Worm (Caenorhabditis elegans) whole organism, dauer: ENCODE measurements around the gene srj-23.

Experiments
- unc-62 ChIP-seq: sonication (generic microtip); optimal IDR thresholded peaks from 2 replicates; lab custom pipeline; 2017; ENCODE audit warnings: missing biosample characterization, missing genetic modification reagents, missing genetic modification characterization

The srj-23 gene

ce11 chrV:1471977-1472376 is 20.5 kb downstream of the srj-23 start:
- TF ChIP-seq unc-62: no peak

- TF ChIP-seq unc-62: no peak
Measured at ce11 chrV:1472569-1472968, 21.1 kb downstream of the srj-23 start.

ce11 chrV:1474486-1475125 is 23.2 kb downstream of the srj-23 start, which contains the start of the genes F53E2.2 and unc-60:
Gene F53E2.2 (plus strand): TSS chrV:1475086.
Gene unc-60 (plus strand): TSS chrV:1475086.
- TF ChIP-seq unc-62: no peak

ce11 chrV:1476284-1476792 is 24.9 kb downstream of the srj-23 start:
- TF ChIP-seq unc-62: no peak

- TF ChIP-seq unc-62: no peak
Measured at ce11 chrV:1476841-1477240, 25.4 kb downstream of the srj-23 start.

ce11 chrV:1480841-1481240 is 29.4 kb downstream of the srj-23 start:
- no peak for TF ChIP-seq unc-62

- TF ChIP-seq unc-62: no peak
Measured at ce11 chrV:1481742-1482141, 30.3 kb downstream of the srj-23 start, which contains the start of gene C38C3.4. Gene C38C3.4 (plus strand): TSS chrV:1482042.

ce11 chrV:1486031-1486430 is 34.6 kb downstream of the srj-23 start:
- no peak for TF ChIP-seq unc-62

- TF ChIP-seq unc-62: no peak
Measured at ce11 chrV:1487262-1487661, 35.8 kb downstream of the srj-23 start.

- no peak for TF ChIP-seq unc-62
Measured at ce11 chrV:1488642-1489041, 37.2 kb downstream of the srj-23 start.

ce11 chrV:1491510-1491909 is 40.1 kb downstream of the srj-23 start, which contains the start of gene C38C3.6:
Gene C38C3.6 (minus strand): TSS chrV:1491610.
- no peak for TF ChIP-seq unc-62

- no peak for TF ChIP-seq unc-62
Measured at ce11 chrV:1494469-1494868, 43.0 kb downstream of the srj-23 start, which contains the start of gene spig-7. Gene spig-7 (plus strand): TSS chrV:1494769.

- no peak for TF ChIP-seq unc-62
Measured at ce11 chrV:1495334-1495733, 43.9 kb downstream of the srj-23 start, which contains the start of gene C38C3.3. Gene C38C3.3 (plus strand): TSS chrV:1495634.

- no peak for TF ChIP-seq unc-62
Measured at ce11 chrV:1495752-1496151, 44.3 kb downstream of the srj-23 start.

- no peak for TF ChIP-seq unc-62
Measured at ce11 chrV:1499140-1499539, 47.7 kb downstream of the srj-23 start, which contains the start of gene sru-27. Gene sru-27 (plus strand): TSS chrV:1499440.
